Worm (Caenorhabditis elegans): ENCODE results near the gene mif-4.
"Not testable (repeated sequence)": the region's sequence is repeated elsewhere in the genome, so short reads cannot be mapped to it uniquely, and the experiment has no call there.

- TF ChIP-seq unc-39 (tag; optimal IDR thresholded peaks at IDR 0.05); unc-62 (GFP tag; optimal IDR thresholded peaks at IDR 0.05); elt-1 (tag; optimal IDR thresholded peaks at IDR 0.05; ENCODE audit: borderline replicate concordance, insufficient read depth): not testable (repeated sequence)
Measured at ce11 chrIV:6317357-6317756, 18.4 kb downstream of the mif-4 start, which contains the start of gene Y73B6BL.12.
